Fruit fly (Drosophila melanogaster): ENCODE measurements around the gene rn.
A peak's percentile ranks its signal among the peaks of the same experiment; 100 is the strongest.

- peak; percentile 76 for TF ChIP-seq p53 (GFP tag; optimal IDR thresholded peaks at IDR 0.05)
- peak; percentile 62 for TF ChIP-seq CG3065 (GFP tag; optimal IDR thresholded peaks at IDR 0.05)
Measured at dm6 chr3R:7346445-7346844, 37.0 kb upstream of the rn start, which contains the start of gene nxf4.
